Worm (Caenorhabditis elegans): ENCODE measurements around the gene R11F4.2.

Gene R11F4.2

DNA sequence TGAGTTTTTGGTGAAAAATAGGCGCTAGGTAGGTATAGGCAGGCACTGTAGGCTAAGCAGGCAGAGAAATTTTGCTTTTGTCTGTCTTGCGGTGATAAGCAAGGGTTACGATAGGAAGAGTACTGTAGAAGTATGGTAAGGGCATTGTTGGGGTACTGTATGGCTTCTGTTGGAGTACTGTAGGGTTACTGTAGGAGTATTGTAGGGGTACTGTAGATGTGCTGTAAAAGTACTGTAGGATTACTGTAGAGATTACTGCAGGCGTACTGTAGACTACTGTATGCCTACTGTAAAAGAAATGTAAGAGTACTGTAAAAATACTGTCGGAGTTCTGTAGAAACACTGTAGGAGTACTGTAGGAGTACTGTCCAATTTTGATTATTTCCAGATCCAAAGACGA is 9.6 kb downstream of the R11F4.2 start (continued):
- TF ChIP-seq ztf-26 (tag; optimal IDR thresholded peaks at IDR 0.05) (no peak), hsf-1 (GFP tag; IDR thresholded peaks at IDR 0.05) (no peak)

DNA sequence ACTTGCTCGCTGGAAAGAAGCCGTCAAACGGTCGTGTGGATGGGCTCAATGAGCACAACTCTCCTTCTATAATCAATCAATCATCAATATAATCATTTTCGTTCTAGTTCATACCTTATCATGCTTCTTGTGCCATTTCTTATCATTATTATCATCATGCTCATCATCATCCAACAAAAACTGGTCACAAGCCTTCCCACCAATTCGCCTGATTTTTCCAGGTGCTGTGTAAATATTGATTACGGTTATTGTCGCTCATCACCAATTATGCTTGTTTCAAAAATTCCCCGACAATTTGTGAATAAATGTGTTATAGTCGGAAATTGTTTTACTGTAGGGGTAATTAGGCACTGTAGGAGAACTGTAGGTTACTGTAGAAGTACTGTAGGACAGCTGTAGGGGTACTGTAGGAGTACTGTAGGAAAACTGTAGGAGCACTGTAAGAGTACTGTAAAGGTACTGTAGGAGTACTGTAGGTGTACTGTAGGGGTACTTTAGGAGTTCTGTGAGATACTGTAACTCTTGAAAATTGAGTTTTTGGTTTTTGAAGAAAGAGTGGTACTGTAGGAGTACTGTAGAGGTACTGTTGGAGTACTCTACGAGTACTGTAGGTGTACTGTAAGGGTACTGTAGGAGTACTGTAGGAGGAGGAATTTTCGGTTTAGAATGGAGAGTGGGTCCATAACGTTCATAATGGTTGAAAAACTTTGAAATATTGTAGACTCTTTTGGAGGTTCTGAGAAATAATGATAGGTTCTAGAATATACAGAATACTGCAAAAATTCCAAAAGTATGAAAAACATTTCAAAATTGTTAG is 11.4 kb downstream of the R11F4.2 start:
- TF ChIP-seq lir-1 (GFP tag; conservative IDR thresholded peaks at IDR 0.05) (no peak; the same call in 1 of the 2 replicates), F52B5.7 (tag; optimal IDR thresholded peaks at IDR 0.05) (peak; percentile 11), snpc-1.1 (tag; optimal IDR thresholded peaks at IDR 0.05; ENCODE audit: insufficient read depth) (no peak), Y67H2A.10 (GFP tag; conservative IDR thresholded peaks at IDR 0.05) (no peak), him-1 (tag; optimal IDR thresholded peaks at IDR 0.05) (no peak), ceh-40 (GFP tag; IDR thresholded peaks at IDR 0.05) (no peak), rpc-1 (optimal IDR thresholded peaks at IDR 0.05) (no peak), rpc-1 (tag; optimal IDR thresholded peaks at IDR 0.05) (no peak), ztf-26 (tag; optimal IDR thresholded peaks at IDR 0.05) (no peak), C06A6.2 (GFP tag; conservative IDR thresholded peaks at IDR 0.05) (peak; percentile 23; the same call in 1 of the 2 replicates), ztf-25 (GFP tag; IDR thresholded peaks at IDR 0.05) (0 out of 2 replicates have a peak, but pooled peaks have one; percentile 41), dpff-1 (tag; optimal IDR thresholded peaks at IDR 0.05) (no peak), lag-1 (GFP tag; IDR thresholded peaks at IDR 0.05) (no peak), egl-18 (GFP tag; IDR thresholded peaks at IDR 0.05) (no peak), F33H1.4 (GFP tag; IDR thresholded peaks at IDR 0.05) (no peak), ceh-27 (GFP tag; optimal IDR thresholded peaks at IDR 0.05) (no peak), zim-3 (tag; optimal IDR thresholded peaks at IDR 0.05) (no peak), nfyb-1 (GFP tag; IDR thresholded peaks at IDR 0.05) (peak; percentile 72), madf-6 (GFP tag; IDR thresholded peaks at IDR 0.05) (peak; percentile 8; the same call in 1 of the 2 replicates), Y53F4B.3 (GFP tag; IDR thresholded peaks at IDR 0.05) (no peak), zfh-2 (GFP tag; conservative IDR thresholded peaks at IDR 0.05) (no peak), egrh-3 (GFP tag; IDR thresholded peaks at IDR 0.05) (no peak; the same call in 1 of the 2 replicates), bed-1 (GFP tag; IDR thresholded peaks at IDR 0.05) (no peak), tbx-9 (tag; optimal IDR thresholded peaks at IDR 0.05; ENCODE audit: borderline replicate concordance) (no peak), cebp-1 (GFP tag; IDR thresholded peaks at IDR 0.05) (0 out of 2 replicates have a peak, but pooled peaks have one; percentile 31), cebp-1 (tag; optimal IDR thresholded peaks at IDR 0.05) (peak; percentile 39), K11D2.4 (GFP tag; IDR thresholded peaks at IDR 0.05) (peak; percentile 66), ztf-28 (GFP tag; IDR thresholded peaks at IDR 0.05) (no peak), mel-28 (tag; optimal IDR thresholded peaks at IDR 0.05; ENCODE audit: borderline replicate concordance) (no peak), Y56A3A.18 (GFP tag; IDR thresholded peaks at IDR 0.05) (no peak), xnd-1 (tag; optimal IDR thresholded peaks at IDR 0.05) (no peak), lin-54 (GFP tag; optimal IDR thresholded peaks at IDR 0.05) (no peak), pbrm-1 (GFP tag; IDR thresholded peaks at IDR 0.05) (no peak), K12H6.12 (tag; optimal IDR thresholded peaks at IDR 0.05) (peak; percentile 100), nfya-1 (tag; optimal IDR thresholded peaks at IDR 0.05; ENCODE audit: borderline replicate concordance, insufficient read depth) (no peak), Y95B8A.8 (GFP tag; IDR thresholded peaks at IDR 0.05) (no peak), madf-3 (GFP tag; IDR thresholded peaks at IDR 0.05) (peak; percentile 9; the same call in 1 of the 2 replicates), tbp1 (GFP tag; optimal IDR thresholded peaks at IDR 0.05) (peak; percentile 4), akir-1 (GFP tag; optimal IDR thresholded peaks at IDR 0.05) (no peak), dpl-1 (GFP tag; optimal IDR thresholded peaks at IDR 0.05) (no peak), nhr-90 (tag; optimal IDR thresholded peaks at IDR 0.05) (no peak), efl-1 (GFP tag; optimal IDR thresholded peaks at IDR 0.05) (no peak), nhr-179 (tag; optimal IDR thresholded peaks at IDR 0.05) (no peak), aptf-3 (GFP tag; IDR thresholded peaks at IDR 0.05) (0 out of 2 replicates have a peak, but pooled peaks have one; percentile 25), repo-1 (tag; optimal IDR thresholded peaks at IDR 0.05) (peak; percentile 47)

All from whole organism, young adult.